Fruit fly (Drosophila melanogaster) Kc167 (cell line): ENCODE results near the gene Atg18b.

Experiments
- Sin3A ChIP-seq: fragments of >200 bp; optimal IDR thresholded peaks from 2 replicates; lab custom pipeline; 2018; ENCODE audit warnings: missing external identifiers
- h ChIP-seq: fragments of >200 bp; optimal IDR thresholded peaks from 3 replicates; lab custom pipeline; 2018; ENCODE audit warnings: missing external identifiers
- psq ChIP-seq: fragments of >200 bp; optimal IDR thresholded peaks from 2 replicates; lab custom pipeline; 2017; ENCODE audit warnings: missing external identifiers
- ttk ChIP-seq: sonication (Bioruptor generic); optimal IDR thresholded peaks from 2 replicates; lab custom pipeline; 2017; ENCODE audit warnings: missing external identifiers

DNA sequence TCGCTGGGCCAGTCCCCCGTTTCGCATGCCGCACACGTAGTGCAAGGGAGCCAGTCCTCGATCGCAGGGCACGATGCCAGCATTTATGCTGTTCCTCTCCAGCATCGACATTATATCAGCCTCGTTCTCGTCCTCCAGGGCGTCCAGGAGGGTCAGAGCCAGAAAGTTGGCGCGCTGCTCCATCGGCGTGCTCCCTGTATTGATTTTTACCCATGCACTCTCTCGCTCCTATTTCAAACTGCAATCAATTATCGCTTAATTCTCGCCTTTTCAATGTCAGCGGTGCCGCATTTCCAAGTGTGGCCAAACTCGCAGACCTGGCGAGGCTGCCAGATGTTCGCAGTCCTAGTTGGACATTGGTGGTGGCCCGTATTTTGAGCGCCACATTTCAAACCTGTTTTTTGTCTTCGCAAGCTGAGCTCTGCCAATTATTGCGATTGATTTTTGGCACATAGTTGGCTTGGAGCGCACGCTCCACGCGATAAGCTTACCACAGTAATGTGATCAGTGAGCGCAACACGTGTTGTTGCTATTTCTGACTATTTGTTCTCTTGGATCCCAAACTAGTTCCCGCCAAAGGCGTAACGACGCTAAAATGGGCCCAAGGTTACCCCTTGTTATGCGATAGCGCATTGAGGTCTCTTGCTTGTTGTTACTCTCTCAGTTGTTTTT is 2.0 kb downstream of the Atg18b start, which contains the start of gene CG8679:
- TF ChIP-seq ttk (no peak), Sin3A (lab: Kevin White, UChicago) (no peak), h (lab: Kevin White, UChicago) (no peak), psq (lab: Kevin White, UChicago) (no peak)
